Fruit fly (Drosophila melanogaster): ENCODE measurements around the gene CG4332.
"Not testable (repeated sequence)": the region's sequence is repeated elsewhere in the genome, so short reads cannot be mapped to it uniquely, and the experiment has no call there.

The CG4332 gene

DNA sequence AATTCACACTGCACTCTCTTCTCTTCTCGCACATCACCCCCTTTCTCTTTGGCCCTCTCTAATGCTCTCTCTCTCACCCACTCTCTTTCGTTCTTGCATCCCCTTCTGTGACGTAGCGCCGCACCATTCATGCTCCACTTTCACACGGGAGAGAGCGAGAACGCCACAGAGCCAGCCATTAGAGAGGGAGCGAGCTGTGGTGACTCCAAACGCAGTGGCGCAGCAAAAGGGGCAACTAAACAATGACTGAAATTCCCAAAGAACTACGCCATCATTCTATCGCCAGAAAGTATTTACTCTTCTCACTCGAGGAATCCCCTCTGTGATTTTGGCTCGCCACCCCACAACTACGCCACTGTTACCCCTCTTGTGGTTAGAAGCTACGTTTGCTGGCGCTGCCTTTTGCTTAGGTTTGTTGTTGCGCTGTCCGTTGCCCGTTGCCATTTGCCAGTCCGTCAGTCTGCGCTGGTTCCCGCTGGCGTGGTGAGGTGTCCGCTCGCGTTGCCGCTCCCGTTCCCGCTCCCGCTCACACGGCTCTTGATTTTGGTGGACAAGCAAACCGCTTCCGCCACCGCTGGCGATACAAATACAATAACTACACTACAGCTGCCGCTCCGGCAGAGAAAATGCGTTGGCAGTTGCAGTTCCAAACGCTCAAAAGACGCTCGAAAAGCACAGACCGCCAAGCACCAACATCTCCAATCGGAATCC is 23.6 kb upstream of the CG4332 start:
- TF ChIP-seq CG8478 (optimal IDR thresholded peaks at IDR 0.05) (no peak), CTCF (optimal IDR thresholded peaks at IDR 0.05) (no peak)

DNA sequence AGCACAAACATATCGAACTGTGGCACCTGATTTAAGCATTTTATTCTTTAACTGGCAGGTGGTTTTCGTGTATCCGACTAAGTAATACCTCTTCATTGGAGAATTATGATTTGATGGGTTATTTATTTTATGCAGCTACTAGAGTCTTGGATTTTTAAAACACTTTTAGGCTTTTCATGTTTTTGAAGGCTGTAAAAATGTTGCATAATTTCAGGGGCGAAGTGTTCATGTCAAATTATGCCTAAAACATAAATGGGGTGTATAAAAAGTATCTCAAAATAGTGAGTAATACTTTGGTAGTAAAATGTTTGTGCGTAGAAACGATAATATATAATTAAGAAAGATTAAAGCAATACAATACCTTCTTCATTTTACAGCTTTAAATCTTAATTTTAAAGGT is 20.0 kb upstream of the CG4332 start:
- TF ChIP-seq CTCF (optimal IDR thresholded peaks at IDR 0.05): peak in 1 of 2 experiments; percentile 6
- no peak for TF ChIP-seq CG8478 (optimal IDR thresholded peaks at IDR 0.05)

DNA sequence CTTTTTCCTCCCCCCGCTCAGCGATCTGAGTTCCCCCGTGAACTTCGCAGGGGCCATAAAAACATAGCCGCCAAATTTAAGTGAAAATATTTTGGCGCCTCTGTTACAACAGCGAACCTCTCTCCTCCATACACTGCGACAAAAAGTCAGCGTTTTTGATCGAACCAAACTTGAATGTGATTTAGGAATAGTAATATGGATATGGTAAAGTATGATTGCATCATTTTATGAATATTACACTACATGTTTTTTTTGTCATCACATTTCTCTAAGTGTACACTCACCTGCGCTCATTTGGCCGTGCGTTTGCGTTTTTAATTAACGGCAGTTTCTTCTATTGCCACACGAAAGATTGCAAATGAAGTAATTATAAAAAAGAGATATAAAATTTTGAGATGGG is 19.1 kb upstream of the CG4332 start:
- TF ChIP-seq CTCF (optimal IDR thresholded peaks at IDR 0.05) (no peak), CG8478 (optimal IDR thresholded peaks at IDR 0.05) (no peak)

DNA sequence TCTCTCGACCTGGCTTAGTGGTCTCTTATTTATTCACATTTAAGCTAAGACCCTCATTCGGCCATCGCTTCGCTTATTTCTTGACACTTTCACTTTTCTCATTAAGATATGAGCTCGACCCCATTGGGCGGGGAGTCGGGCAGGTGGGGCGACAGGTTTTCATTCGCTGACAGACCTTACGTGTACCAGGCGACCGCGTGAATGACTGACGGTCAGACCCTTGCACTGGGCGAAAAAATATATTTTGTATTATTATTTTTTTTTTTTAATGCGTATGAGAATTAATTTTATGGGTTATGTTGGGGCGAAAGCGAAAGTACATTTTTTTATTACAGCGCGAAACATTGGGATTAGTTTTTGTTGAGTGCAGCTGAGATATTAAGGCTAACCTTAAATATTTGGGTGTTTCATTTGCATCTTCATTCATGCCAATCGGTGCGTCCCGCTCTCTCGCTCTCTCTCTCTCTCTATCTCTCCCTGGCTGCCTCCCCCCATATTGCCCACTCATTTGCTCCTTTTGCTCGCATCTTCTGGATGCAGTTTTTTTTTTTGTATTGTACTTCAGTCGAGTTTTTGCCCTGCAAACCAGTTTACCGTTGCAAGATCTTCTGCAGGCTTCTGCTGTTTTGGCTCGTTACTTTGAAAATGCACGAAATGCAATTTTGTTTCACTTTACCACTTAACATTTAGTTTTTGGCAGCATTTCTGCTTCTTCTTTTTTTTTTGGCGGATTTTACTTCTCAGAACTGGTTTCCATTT is 17.7 kb upstream of the CG4332 start:
- no peak for TF ChIP-seq CTCF (optimal IDR thresholded peaks at IDR 0.05)

DNA sequence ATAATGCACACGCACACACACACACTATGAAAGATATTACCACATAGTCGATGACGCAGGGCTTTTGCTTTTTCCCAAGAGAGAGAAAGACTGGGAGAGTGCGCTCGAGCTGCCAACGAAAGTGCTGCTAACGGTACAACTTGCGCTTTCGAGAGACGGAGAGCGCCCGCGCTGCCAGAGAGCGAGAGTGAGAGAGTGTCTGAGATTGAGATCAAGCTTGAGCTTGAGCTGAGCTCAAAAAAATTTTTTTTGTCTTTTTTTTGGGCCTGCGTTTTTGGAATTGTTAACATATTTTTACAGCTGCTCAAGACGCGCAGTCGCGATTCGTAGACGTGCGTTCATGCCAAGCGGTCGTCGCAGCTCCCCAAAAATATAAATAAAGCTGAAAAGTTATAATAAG is 16.0 kb upstream of the CG4332 start, which contains the start of gene CG32645:
CG32645 (plus strand) TSS at position 313 of the 400 bp plus-strand sequence.
- no peak for TF ChIP-seq CTCF (optimal IDR thresholded peaks at IDR 0.05)
- TF ChIP-seq CG8478 (optimal IDR thresholded peaks at IDR 0.05): no peak

DNA sequence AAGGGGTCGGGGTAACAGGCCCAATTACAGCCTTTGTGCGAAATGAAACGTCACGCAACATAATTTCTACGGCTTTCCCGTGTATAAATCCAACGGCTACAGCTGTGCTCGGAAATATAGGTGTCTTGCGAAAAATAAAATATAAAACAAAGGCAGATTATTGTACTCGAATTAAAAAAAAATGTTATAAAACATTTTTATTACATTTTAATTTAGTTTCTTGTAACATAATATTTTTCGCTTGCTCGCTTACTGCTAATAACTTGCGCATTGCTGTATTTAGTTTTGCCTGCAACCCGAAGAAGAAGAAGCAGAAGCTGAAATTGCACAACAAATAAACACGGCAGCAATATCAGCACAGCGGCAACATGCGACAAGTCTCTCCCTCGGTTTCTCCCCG is 11.7 kb upstream of the CG4332 start:
- TF ChIP-seq CG8478 (optimal IDR thresholded peaks at IDR 0.05): no peak

DNA sequence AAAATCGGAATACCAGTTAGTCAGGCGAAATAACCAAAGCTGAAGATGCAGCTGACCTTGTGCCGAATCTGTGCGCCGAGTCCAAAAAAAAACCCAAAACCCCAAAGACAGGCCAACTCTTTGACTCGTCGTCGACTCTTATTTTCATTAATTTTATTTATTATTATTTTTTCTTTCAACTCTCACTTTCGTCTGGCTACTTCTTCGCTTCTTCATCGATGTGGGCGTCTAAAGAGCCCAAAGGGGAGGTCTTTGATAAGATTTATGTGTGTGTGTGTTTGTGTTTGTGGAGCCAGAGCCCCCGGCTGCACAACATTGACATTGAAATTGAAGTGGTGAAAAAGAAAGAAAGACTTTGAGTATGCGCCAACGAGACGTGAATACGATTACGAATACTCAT is 9.0 kb upstream of the CG4332 start:
- TF ChIP-seq CG8478 (optimal IDR thresholded peaks at IDR 0.05): no peak
- no peak for TF ChIP-seq CTCF (optimal IDR thresholded peaks at IDR 0.05)

DNA sequence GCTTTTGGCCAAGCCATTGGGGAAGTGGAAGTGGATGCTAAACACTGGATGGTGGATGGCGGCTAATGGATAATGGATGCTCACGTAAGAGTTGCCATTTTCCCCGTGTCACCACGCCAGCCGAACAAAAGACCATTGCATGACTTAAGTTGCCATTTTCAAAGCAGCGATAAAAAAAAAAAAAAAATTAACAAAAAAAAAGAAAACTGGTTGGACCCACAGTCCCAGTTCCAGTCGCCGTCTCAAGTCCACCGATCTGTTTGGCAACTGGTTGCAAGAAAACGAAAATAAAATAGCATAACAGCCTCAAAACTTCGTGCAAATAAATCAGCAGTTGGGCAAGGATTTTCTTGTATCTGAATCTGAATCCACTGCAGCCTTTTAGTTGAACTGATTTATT is 5.8 kb upstream of the CG4332 start:
- TF ChIP-seq CTCF (optimal IDR thresholded peaks at IDR 0.05) (no peak), CG8478 (optimal IDR thresholded peaks at IDR 0.05) (no peak)

DNA sequence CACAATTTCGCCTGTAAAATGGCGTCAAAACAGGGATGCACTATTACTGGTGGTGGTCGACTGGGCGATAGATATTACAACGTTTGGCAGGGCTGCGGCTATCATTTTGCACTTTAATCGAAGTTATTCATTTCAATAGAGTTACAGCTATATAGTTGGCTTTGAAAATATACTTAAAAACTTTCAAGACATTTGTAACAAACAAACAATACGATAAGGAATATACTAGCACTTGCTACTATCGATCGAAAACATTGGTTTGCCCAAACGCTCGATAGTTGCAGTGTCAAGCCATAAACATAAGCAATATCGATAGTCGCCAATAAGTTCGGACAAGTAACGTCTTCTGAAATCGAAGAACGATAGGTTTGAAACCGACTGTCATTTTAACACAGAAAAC is 4.6 kb downstream of the CG4332 start, which contains the start of the genes Bap60 and CG12096:
Bap60 (minus strand) TSS at position 28 of the 400 bp plus-strand sequence.
CG12096 (plus strand) TSS at position 124 of the 400 bp plus-strand sequence.
- TF ChIP-seq CG8478 (optimal IDR thresholded peaks at IDR 0.05): no peak
- no peak for TF ChIP-seq CTCF (optimal IDR thresholded peaks at IDR 0.05)

DNA sequence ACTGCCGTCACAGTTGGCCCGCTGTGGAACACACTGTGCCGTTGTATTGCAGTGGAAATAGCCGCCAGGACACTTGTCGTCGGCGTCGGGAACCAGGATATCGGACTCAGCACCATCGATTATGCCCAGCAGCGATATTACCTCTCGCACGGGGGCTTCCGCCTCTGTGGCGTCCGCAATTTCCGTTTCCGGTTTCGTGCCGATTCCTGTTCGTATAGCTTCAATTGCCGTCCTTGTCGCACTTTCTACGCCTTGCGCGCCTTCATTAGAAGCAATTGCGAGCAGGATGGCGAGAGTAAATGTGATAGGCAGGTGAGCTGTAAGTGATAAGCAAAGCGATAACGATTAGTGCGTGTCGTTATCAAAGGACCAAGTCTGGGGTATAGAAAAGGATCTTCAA is 18.0 kb downstream of the CG4332 start:
- no peak for TF ChIP-seq CG8478 (optimal IDR thresholded peaks at IDR 0.05)
- TF ChIP-seq CTCF (optimal IDR thresholded peaks at IDR 0.05): no peak

DNA sequence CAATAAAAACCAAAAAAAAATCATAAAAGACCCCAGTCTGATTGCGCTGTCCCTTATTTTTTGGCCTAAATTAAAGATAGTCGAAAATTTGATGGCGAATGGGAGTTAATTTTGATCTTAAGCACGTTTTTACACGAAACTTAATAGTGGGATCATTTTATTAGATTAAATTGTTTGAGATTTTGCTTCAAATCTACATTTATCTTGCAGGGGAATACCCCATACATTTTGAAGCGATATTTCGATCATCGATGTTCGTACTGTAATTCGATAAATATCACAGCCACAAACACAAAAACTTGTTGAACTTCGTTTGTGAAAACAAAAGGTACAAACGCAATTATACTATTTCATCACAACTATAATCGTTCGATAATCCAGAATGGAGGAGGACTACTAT is 22.9 kb downstream of the CG4332 start, which contains the start of gene CG32640:
CG32640 (plus strand) TSS at position 286 of the 400 bp plus-strand sequence.
- TF ChIP-seq CG8478, CTCF (optimal IDR thresholded peaks at IDR 0.05): not testable (repeated sequence)

DNA sequence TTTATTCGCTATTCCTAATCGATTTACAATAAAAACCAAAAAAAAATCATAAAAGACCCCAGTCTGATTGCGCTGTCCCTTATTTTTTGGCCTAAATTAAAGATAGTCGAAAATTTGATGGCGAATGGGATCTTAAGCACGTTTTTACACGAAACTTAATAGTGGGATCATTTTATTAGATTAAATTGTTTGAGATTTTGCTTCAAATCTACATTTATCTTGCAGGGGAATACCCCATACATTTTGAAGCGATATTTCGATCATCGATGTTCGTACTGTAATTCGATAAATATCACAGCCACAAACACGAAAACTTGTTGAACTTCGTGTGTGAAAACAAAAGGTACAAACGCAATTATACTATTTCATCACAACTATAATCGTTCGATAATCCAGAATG is 29.3 kb downstream of the CG4332 start, which contains the start of gene CG32641:
CG32641 (plus strand) TSS at position 301 of the 400 bp plus-strand sequence.
- not testable (repeated sequence) for TF ChIP-seq CTCF, CG8478 (optimal IDR thresholded peaks at IDR 0.05)

DNA sequence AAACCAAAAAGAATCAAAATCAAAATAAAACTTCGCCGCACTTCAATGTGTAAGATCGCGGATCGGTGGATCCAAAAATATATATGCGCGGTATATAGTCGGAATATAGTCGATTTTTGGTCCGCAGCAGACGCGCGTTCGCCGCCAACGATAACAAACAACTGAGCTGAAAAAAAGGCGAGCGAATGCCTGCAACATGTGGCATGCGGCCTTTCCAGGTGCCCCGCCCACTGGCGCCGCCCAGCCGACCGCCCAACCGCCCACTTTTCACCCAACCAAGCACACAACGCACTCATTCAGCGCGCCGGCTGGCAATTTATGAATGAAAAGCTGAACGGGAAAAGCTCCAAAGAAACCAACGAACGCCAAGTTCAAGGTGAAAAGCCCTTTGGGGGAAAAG is 34.2 kb downstream of the CG4332 start, which contains the start of gene Lgr4:
Lgr4 (minus strand) TSS at position 133 of the 400 bp plus-strand sequence.
- no peak for TF ChIP-seq CTCF (optimal IDR thresholded peaks at IDR 0.05)
- TF ChIP-seq CG8478 (optimal IDR thresholded peaks at IDR 0.05): no peak

DNA sequence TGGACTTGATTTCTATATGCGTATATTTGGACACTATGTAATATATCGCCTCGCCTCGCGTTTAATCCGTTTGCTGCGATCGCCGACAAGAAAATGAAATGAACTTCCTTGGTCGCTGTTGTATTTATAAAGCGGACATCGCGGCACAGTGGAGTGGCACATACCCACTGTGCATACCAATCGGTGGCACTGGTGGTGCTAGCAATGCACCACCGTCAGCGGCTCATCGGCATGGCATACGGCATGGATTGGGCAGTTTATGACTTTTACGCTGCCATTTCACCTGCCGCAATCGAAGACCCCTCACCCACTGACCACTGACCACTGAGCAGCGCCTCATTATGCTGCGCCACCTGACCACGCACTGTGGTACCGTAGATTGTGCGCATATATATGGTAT is 36.9 kb downstream of the CG4332 start, which contains the start of gene CG12723:
CG12723 (minus strand) TSS at position 101 of the 400 bp plus-strand sequence.
- TF ChIP-seq CTCF (optimal IDR thresholded peaks at IDR 0.05) (no peak), CG8478 (optimal IDR thresholded peaks at IDR 0.05) (no peak)

DNA sequence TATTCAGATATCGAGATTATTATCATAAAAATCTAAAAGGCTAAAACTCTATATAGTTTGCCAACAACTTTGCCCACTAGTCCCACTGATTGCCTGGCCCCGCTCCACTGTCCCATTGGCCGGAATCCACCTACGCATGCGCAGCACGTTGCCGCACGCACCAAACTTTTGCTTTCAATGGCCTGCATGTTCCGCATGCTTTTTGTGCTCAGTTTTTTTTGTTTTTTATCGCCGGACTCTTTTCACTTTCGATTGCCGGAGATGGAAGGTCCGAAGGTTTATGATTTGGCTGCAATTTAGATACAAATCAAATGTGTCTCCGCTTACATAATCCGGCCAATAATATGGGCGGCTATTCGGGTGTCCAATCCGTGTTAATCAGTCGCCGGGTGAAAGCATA is 37.4 kb downstream of the CG4332 start:
- no peak for TF ChIP-seq CG8478 (optimal IDR thresholded peaks at IDR 0.05)
- no peak for TF ChIP-seq CTCF (optimal IDR thresholded peaks at IDR 0.05)

DNA sequence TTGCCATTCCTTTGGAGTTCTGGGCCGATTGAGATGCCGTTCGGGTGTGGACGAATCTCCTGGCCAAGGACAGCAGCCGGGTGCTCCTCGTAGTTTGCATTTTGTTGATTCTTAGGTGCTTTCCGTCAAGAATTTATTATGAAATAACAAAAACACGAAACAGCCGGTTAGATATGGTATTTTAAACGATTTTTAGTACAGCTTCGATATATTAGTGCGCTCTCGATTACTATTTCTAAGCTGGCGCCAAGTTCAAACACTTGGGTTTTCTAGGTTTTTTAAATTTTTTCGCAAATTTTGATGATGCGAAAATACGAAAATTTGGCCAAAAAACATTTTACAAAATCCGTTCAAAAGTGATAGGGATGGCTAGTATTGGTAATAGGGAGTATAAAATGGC is 39.4 kb downstream of the CG4332 start, which contains the start of gene Coq5:
Coq5 (minus strand) TSS at position 303 of the 400 bp plus-strand sequence.
- TF ChIP-seq CG8478 (optimal IDR thresholded peaks at IDR 0.05) (no peak), CTCF (optimal IDR thresholded peaks at IDR 0.05) (no peak)
